Worm (Caenorhabditis elegans) whole organism, L3 larva: ENCODE measurements around the gene F54D8.6.

Experiments used
- R02D3.7 ChIP-seq: fragments of 150-350 bp; optimal IDR thresholded peaks from 2 replicates; lab custom pipeline; 2014; ENCODE audit warnings: missing biosample characterization, missing genetic modification characterization
- aly-2 ChIP-seq: fragments of 150-350 bp; optimal IDR thresholded peaks from 2 replicates; lab custom pipeline; 2014; ENCODE audit warnings: missing biosample characterization, missing genetic modification characterization
- ceh-16 ChIP-seq: sonication (generic microtip); optimal IDR thresholded peaks from 2 replicates; lab custom pipeline; 2017; ENCODE audit warnings: missing biosample characterization, missing genetic modification characterization
- ceh-28 ChIP-seq: fragments of 150-350 bp; optimal IDR thresholded peaks from 2 replicates; lab custom pipeline; 2014; ENCODE audit warnings: missing biosample characterization, missing genetic modification reagents, missing genetic modification characterization
- ceh-9 ChIP-seq: sonication (generic microtip); optimal IDR thresholded peaks from 2 replicates; lab custom pipeline; 2018; ENCODE audit warnings: missing biosample characterization, missing genetic modification characterization
- daf-12 ChIP-seq: fragments of 150-350 bp; optimal IDR thresholded peaks from 2 replicates; lab custom pipeline; 2014; ENCODE audit warnings: missing biosample characterization, missing genetic modification reagents, missing genetic modification characterization
- egl-5 ChIP-seq: fragments of 150-350 bp; optimal IDR thresholded peaks from 2 replicates; lab custom pipeline; 2017; ENCODE audit warnings: missing biosample characterization, missing genetic modification reagents, missing genetic modification characterization, inconsistent platforms
- elt-1 ChIP-seq: fragments of 150-350 bp; optimal IDR thresholded peaks from 2 replicates; lab custom pipeline; 2014; ENCODE audit warnings: missing biosample characterization, missing genetic modification characterization
- elt-2 ChIP-seq: sonication (generic microtip); optimal IDR thresholded peaks from 2 replicates; lab custom pipeline; 2016; ENCODE audit warnings: missing genetic modification reagents, mild to moderate bottlenecking, missing genetic modification characterization, missing compliant biosample characterization
- elt-3 ChIP-seq, 3 experiments: fragments of 150-350 bp in 1 of 3; sonication (generic microtip) in 2 of 3; optimal IDR thresholded peaks; 2 replicates in 2 of 3; 4 replicates in 1 of 3; lab custom pipeline; 2014 to 2017; ENCODE audit warnings: missing biosample characterization in 3 of 3, missing genetic modification characterization in 3 of 3
- eor-1 ChIP-seq, 2 experiments: fragments of 150-350 bp; optimal IDR thresholded peaks; 2 replicates each; lab custom pipeline; 2014 to 2018; ENCODE audit warnings: missing biosample characterization in 2 of 2, missing genetic modification characterization in 2 of 2
- fkh-10 ChIP-seq: sonication (generic microtip); optimal IDR thresholded peaks from 2 replicates; lab custom pipeline; 2017; ENCODE audit warnings: missing biosample characterization, missing genetic modification reagents, missing genetic modification characterization
- fkh-2 ChIP-seq: fragments of 150-350 bp; optimal IDR thresholded peaks from 2 replicates; lab custom pipeline; 2014; ENCODE audit warnings: missing biosample characterization, missing genetic modification reagents, missing genetic modification characterization
- fos-1 ChIP-seq: fragments of 150-350 bp; optimal IDR thresholded peaks from 2 replicates; lab custom pipeline; 2014; ENCODE audit warnings: missing biosample characterization, missing genetic modification characterization
- jun-1 ChIP-seq: fragments of 150-350 bp; optimal IDR thresholded peaks from 2 replicates; lab custom pipeline; 2014; ENCODE audit warnings: missing biosample characterization, missing genetic modification reagents, missing genetic modification characterization
- lin-15B ChIP-seq: fragments of 150-350 bp; optimal IDR thresholded peaks from 2 replicates; lab custom pipeline; 2014; ENCODE audit warnings: missing biosample characterization, missing genetic modification characterization
- lin-39 ChIP-seq: fragments of 150-350 bp; optimal IDR thresholded peaks from 2 replicates; lab custom pipeline; 2018; ENCODE audit warnings: missing biosample characterization, missing genetic modification reagents, missing genetic modification characterization
- lsy-12 ChIP-seq: sonication (generic microtip); optimal IDR thresholded peaks from 2 replicates; lab custom pipeline; 2016; ENCODE audit warnings: mild to moderate bottlenecking, missing genetic modification characterization, missing compliant biosample characterization
- mml-1 ChIP-seq: fragments of 150-350 bp; sonication (generic microtip); optimal IDR thresholded peaks from 3 replicates; lab custom pipeline; 2014; ENCODE audit warnings: missing biosample characterization, missing genetic modification characterization
- nfya-1 ChIP-seq: sonication (generic microtip); optimal IDR thresholded peaks from 2 replicates; lab custom pipeline; 2017; ENCODE audit warnings: missing genetic modification characterization, mild to moderate bottlenecking, missing compliant biosample characterization, antibody characterized with exemption, moderate library complexity; ENCODE audit not compliant: insufficient read depth
- nhr-11 ChIP-seq: fragments of 150-350 bp; optimal IDR thresholded peaks from 2 replicates; lab custom pipeline; 2014; ENCODE audit warnings: missing biosample characterization, missing genetic modification characterization
- nhr-23 ChIP-seq: fragments of 150-350 bp; optimal IDR thresholded peaks from 2 replicates; lab custom pipeline; 2014; ENCODE audit warnings: missing biosample characterization, missing genetic modification reagents, missing genetic modification characterization
- nhr-237 ChIP-seq: fragments of 150-350 bp; optimal IDR thresholded peaks from 2 replicates; lab custom pipeline; 2014; ENCODE audit warnings: missing biosample characterization, missing genetic modification characterization
- nhr-67 ChIP-seq: fragments of 150-350 bp; optimal IDR thresholded peaks from 2 replicates; lab custom pipeline; 2014; ENCODE audit warnings: missing biosample characterization, missing genetic modification characterization
- nhr-76 ChIP-seq: fragments of 150-350 bp; sonication (generic microtip); optimal IDR thresholded peaks from 5 replicates; lab custom pipeline; 2014; ENCODE audit warnings: missing biosample characterization, missing genetic modification characterization
- pha-4 ChIP-seq: fragments of 150-350 bp; optimal IDR thresholded peaks from 2 replicates; lab custom pipeline; 2014; ENCODE audit warnings: missing biosample characterization, missing genetic modification reagents, missing genetic modification characterization
- pqm-1 ChIP-seq: fragments of 150-350 bp; optimal IDR thresholded peaks from 2 replicates; lab custom pipeline; 2017; ENCODE audit warnings: missing biosample characterization, missing genetic modification characterization, inconsistent platforms
- sea-2 ChIP-seq: fragments of 150-350 bp; sonication (generic microtip); optimal IDR thresholded peaks from 4 replicates; lab custom pipeline; 2014; ENCODE audit warnings: missing biosample characterization, missing genetic modification reagents, missing genetic modification characterization
- skn-1 ChIP-seq: fragments of 150-350 bp; optimal IDR thresholded peaks from 2 replicates; lab custom pipeline; 2014; ENCODE audit warnings: missing biosample characterization, missing genetic modification characterization
- snpc-4 ChIP-seq: fragments of 150-350 bp; optimal IDR thresholded peaks from 2 replicates; lab custom pipeline; 2014; ENCODE audit warnings: missing biosample characterization, missing genetic modification characterization
- tbx-2 ChIP-seq: sonication (generic microtip); optimal IDR thresholded peaks from 2 replicates; lab custom pipeline; 2016; ENCODE audit warnings: mild to moderate bottlenecking, missing genetic modification characterization, missing compliant biosample characterization
- unc-39 ChIP-seq: sonication (generic microtip); optimal IDR thresholded peaks from 4 replicates; lab custom pipeline; 2017; ENCODE audit warnings: missing biosample characterization, missing genetic modification characterization
- zag-1 ChIP-seq: fragments of 150-350 bp; optimal IDR thresholded peaks from 2 replicates; lab custom pipeline; 2014; ENCODE audit warnings: missing biosample characterization, missing genetic modification characterization
- ztf-11 ChIP-seq: fragments of 150-350 bp; optimal IDR thresholded peaks from 2 replicates; lab custom pipeline; 2014; ENCODE audit warnings: missing biosample characterization, missing genetic modification characterization
- ztf-4 ChIP-seq: fragments of 150-350 bp; optimal IDR thresholded peaks from 2 replicates; lab custom pipeline; 2014; ENCODE audit warnings: missing biosample characterization, missing genetic modification characterization

The F54D8.6 gene

DNA sequence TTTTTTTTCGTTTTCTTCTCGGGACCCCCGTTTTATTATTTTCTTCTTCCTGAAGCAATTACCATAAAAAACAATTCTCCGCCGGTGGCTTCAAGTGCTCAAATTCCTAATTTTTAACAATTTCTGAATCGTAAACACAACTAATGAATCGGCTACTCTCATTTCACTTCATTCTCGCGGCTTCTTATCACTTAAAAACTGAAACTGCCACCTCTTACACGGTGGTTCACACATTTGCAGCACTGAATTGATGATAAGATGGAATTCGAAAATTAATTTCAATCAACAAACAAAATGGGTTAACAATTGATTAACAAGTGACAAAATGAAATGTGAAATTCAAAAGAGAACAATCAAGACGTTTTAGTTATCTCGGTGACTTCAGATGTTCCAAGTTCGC, 34.3 kb downstream of the F54D8.6 start:
- TF ChIP-seq tbx-2 (no peak), elt-3 (tag; optimal IDR thresholded peaks at IDR 0.05; lab: Kevin White, UChicago) (no peak), elt-2 (tag; lab: Kevin White, UChicago) (peak; percentile 79), zag-1 (tag; lab: Kevin White, UChicago) (no peak), aly-2 (tag; lab: Kevin White, UChicago) (no peak), ztf-4 (no peak), pha-4 (tag; lab: Kevin White, UChicago) (peak; percentile 19), pqm-1 (peak; percentile 70)

DNA sequence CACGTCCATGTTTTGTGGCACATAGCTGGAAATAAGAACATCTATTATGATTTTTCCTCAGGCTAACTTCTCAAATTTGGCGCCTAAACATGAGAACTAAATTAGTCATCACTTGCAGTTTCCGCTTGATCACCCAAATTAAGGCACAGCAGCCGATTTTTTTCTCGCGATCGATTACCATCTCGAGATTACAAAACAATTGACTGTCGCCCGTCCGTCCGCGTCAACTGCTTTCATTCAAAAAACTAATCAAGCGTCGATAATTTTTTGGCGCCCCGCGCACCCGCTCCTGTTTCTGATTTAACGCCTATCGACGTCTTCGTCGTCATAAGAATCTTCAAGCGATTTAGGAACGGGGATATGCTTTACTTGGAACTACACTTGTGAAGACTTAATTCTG, 34.9 kb downstream of the F54D8.6 start:
- TF ChIP-seq pqm-1 (no peak), ceh-16 (tag; lab: Kevin White, UChicago) (no peak), tbx-2 (peak; percentile 53), R02D3.7 (tag; lab: Kevin White, UChicago) (no peak), fkh-10 (GFP tag; lab: Kevin White, UChicago) (no peak)

DNA sequence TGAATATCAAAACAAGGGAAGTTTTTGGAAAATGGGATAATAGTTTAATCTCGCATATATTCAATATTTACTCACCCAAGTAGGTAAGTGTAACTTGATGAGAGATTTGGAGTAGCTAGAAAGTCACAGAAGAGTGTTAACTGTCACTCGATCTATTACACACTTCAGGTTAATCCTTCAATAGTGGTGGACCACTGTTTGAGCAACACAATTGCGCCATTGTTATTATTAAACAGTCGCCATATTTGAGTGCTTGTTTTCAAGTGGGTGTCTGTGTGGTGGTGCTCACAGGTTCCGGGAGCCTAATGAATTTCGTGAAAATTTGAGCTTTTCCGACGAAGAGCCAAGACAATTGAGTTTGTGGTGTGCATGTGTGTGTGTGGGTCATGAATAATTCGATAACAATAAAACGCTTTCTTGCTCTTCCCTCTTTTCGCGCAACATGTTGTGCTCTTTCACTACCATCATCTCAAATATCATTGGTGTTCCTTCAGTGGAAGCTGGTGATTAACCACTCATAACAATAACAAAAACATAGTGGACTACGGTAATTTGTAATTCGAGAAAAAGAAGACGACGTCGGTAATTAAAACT, 36.3 kb downstream of the F54D8.6 start:
- TF ChIP-seq nhr-76 (tag; lab: Kevin White, UChicago) (no peak), sea-2 (GFP tag; lab: Kevin White, UChicago) (no peak), lsy-12 (tag; lab: Kevin White, UChicago) (no peak), aly-2 (tag; lab: Kevin White, UChicago) (no peak), elt-2 (tag; lab: Kevin White, UChicago) (no peak), mml-1 (tag; lab: Kevin White, UChicago) (no peak), lin-15B (tag; lab: Kevin White, UChicago) (no peak), ztf-4 (no peak), nhr-237 (tag; lab: Kevin White, UChicago) (no peak), nhr-23 (tag; lab: Kevin White, UChicago) (no peak), snpc-4 (tag; lab: Kevin White, UChicago) (no peak), skn-1 (tag; lab: Kevin White, UChicago) (no peak), ceh-9 (tag; lab: Kevin White, UChicago) (no peak), elt-1 (tag; lab: Kevin White, UChicago) (no peak), unc-39 (tag; lab: Kevin White, UChicago) (no peak), jun-1 (tag; lab: Kevin White, UChicago) (no peak), eor-1 (tag; optimal IDR thresholded peaks at IDR 0.05; lab: Kevin White, UChicago) (no peak)

DNA sequence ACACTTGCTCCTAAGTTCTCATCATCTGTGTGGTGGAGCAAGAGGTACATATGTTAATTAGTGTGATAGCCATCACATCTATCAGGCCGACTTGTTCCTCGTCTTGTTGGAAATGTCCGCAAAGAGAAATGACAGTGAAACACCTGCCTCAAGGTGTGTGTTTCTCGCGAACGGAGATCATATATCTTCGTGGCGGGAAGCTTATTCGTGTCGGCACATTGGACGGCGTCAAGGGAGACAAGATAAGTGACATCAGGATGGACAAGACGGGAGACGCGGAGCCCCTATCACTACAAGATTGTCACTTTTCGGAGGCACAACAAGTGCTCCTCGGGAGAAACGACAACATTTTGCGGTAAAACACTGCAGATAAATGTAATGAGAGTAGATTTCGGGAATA, 37.0 kb downstream of the F54D8.6 start:
- TF ChIP-seq ceh-28 (tag; lab: Kevin White, UChicago): no peak
- no peak for TF ChIP-seq fkh-2 (tag; lab: Kevin White, UChicago)
- TF ChIP-seq lin-39 (tag; lab: Kevin White, UChicago): no peak
- no peak for TF ChIP-seq egl-5 (tag; lab: Kevin White, UChicago)
- TF ChIP-seq fkh-10 (GFP tag; lab: Kevin White, UChicago): no peak
- no peak for TF ChIP-seq jun-1 (tag; lab: Kevin White, UChicago)

DNA sequence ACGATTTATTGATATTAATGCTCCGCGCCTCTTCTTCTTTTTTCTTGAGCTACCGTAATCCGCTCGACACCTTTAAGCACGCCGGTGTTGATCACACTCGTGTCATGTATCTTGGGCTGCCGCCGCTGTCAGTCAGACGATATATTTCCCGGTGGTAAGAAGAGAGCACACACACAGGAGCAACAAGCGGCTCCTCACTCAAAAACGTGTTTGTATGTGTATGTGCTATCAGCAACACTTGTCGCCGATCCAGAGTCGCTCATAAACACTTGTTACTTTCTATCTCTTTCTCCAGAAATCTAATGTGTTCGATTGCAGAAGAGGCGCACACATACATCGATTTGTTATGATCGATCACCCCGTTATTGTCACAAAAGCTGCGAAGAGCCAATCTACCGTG, 37.8 kb downstream of the F54D8.6 start:
- TF ChIP-seq nfya-1 (tag; lab: Kevin White, UChicago) (peak; percentile 51), daf-12 (tag; lab: Kevin White, UChicago) (no peak), fos-1 (tag; lab: Kevin White, UChicago) (no peak), lin-15B (tag; lab: Kevin White, UChicago) (no peak), nhr-11 (tag; lab: Kevin White, UChicago) (no peak), lin-39 (tag; lab: Kevin White, UChicago) (peak; percentile 2), R02D3.7 (tag; lab: Kevin White, UChicago) (no peak), elt-2 (tag; lab: Kevin White, UChicago) (peak; percentile 12), ceh-9 (tag; lab: Kevin White, UChicago) (no peak), ceh-16 (tag; lab: Kevin White, UChicago) (no peak), eor-1 (tag; optimal IDR thresholded peaks at IDR 0.05; lab: Kevin White, UChicago) (no peak), nhr-67 (tag; lab: Kevin White, UChicago) (no peak), ztf-11 (no peak), pha-4 (tag; lab: Kevin White, UChicago) (peak; percentile 5)
